Fruit fly (Drosophila melanogaster): ENCODE results near the gene CG15482.
"Not testable (repeated sequence)": the region's sequence is repeated elsewhere in the genome, so short reads cannot be mapped to it uniquely, and the experiment has no call there.

DNA sequence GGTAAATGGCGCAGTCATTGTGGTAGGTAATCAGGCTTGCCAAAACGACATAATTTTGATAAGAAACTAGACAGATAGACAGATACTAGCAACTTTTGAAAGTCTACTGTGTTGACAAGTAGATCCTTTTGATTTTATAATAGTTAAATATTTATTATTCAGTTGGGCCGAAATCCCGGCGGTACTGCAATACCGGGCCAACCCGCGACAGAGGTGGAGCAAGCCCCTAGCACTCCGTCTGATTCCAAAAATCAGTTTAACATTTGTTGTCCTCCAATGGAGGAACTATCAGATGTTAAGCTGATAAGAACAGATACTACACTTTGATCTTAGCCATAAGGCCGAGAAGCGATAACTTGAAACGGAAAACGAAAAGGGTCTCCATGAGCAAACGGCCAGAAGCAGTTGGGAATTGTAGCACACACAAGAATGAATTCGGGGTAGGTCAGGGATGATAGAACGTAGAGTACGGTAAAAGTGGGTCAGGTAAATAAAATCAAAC lies at the start of gene CG15482:
- TF ChIP-seq PHDP (tag; optimal IDR thresholded peaks at IDR 0.05); slou (GFP tag; optimal IDR thresholded peaks at IDR 0.05); wek (GFP tag; optimal IDR thresholded peaks at IDR 0.05); Xbp1 (GFP tag; optimal IDR thresholded peaks at IDR 0.05); CG2129 (GFP tag; IDR thresholded peaks at IDR 0.05; ENCODE audit: partially characterized antibody); CG8388 (GFP tag; optimal IDR thresholded peaks at IDR 0.05); run (tag; optimal IDR thresholded peaks at IDR 0.05): not testable (repeated sequence)

Measured in whole organism, embryonic.